Fruit fly (Drosophila melanogaster): ENCODE results near the gene CG11927.
A peak's percentile ranks its signal among the peaks of the same experiment; 100 is the strongest.

CG11927 gene

dm6 chr2L:4887382-4888219 is 40.0 kb downstream of the CG11927 start (continued):
- TF ChIP-seq Dll (GFP tag; IDR thresholded peaks at IDR 0.05; ENCODE audit: partially characterized antibody) (no peak), Dp (GFP tag; optimal IDR thresholded peaks at IDR 0.05) (no peak), CG4617 (GFP tag; optimal IDR thresholded peaks at IDR 0.05; ENCODE audit: borderline replicate concordance) (no peak), CG30020 (tag; optimal IDR thresholded peaks at IDR 0.05) (no peak), CG10366 (GFP tag; IDR thresholded peaks at IDR 0.05) (peak; percentile 71), bsh (GFP tag; optimal IDR thresholded peaks at IDR 0.05) (peak; percentile 75 to 81), CG10543 (GFP tag; optimal IDR thresholded peaks at IDR 0.05) (no peak), CG11504 (tag; optimal IDR thresholded peaks at IDR 0.05) (peak; percentile 67), Nf-YA (GFP tag; IDR thresholded peaks at IDR 0.05) (no peak; the same call in 1 of the 2 replicates), CG3065 (GFP tag; optimal IDR thresholded peaks at IDR 0.05) (no peak), eve (GFP tag; optimal IDR thresholded peaks at IDR 0.05) (no peak), CG11085 (GFP tag; IDR thresholded peaks at IDR 0.05) (peak; percentile 35), sens-2 (GFP tag; IDR thresholded peaks at IDR 0.05) (peak; percentile 50; the same call in 1 of the 2 replicates), Atf6 (GFP tag; IDR thresholded peaks at IDR 0.05) (0 out of 2 replicates have a peak, but pooled peaks have one; percentile 13), CG2202 (tag; optimal IDR thresholded peaks at IDR 0.05) (no peak), CG1832 (GFP tag; optimal IDR thresholded peaks at IDR 0.05) (no peak), onecut (GFP tag; IDR thresholded peaks at IDR 0.05) (no peak), ind (GFP tag; optimal IDR thresholded peaks at IDR 0.05) (peak; percentile 56), CG15514 (GFP tag; optimal IDR thresholded peaks at IDR 0.05) (peak; percentile 15), CG9727 (GFP tag; optimal IDR thresholded peaks at IDR 0.05) (peak; percentile 29), vfl (GFP tag; optimal IDR thresholded peaks at IDR 0.05) (no peak), CG15073 (GFP tag; optimal IDR thresholded peaks at IDR 0.05) (no peak), jing (GFP tag; optimal IDR thresholded peaks at IDR 0.05) (peak; percentile 40), CG7271 (tag; optimal IDR thresholded peaks at IDR 0.05) (peak; percentile 36), CG14860 (GFP tag; IDR thresholded peaks at IDR 0.05; ENCODE audit: partially characterized antibody) (no peak), Stat92E (GFP tag; optimal IDR thresholded peaks at IDR 0.05) (no peak), ewg (GFP tag; optimal IDR thresholded peaks at IDR 0.05) (peak; percentile 36), cas (GFP tag; IDR thresholded peaks at IDR 0.05) (0 out of 2 replicates have a peak, but pooled peaks have one; percentile 11), HLH54F (GFP tag; optimal IDR thresholded peaks at IDR 0.05) (peak; percentile 33), amos (GFP tag; IDR thresholded peaks at IDR 0.05; ENCODE audit: partially characterized antibody) (no peak), CG10462 (GFP tag; optimal IDR thresholded peaks at IDR 0.05) (no peak), ap (GFP tag; IDR thresholded peaks at IDR 0.05) (peak; percentile 31; the same call in 1 of the 2 replicates), Hey (tag; optimal IDR thresholded peaks at IDR 0.05) (no peak), pan (optimal IDR thresholded peaks at IDR 0.05) (no peak), pan (GFP tag; optimal IDR thresholded peaks at IDR 0.05 in 1 of 2, IDR thresholded peaks at IDR 0.05 in 1 of 2) (peak in 1 of 2 experiments; percentile 85), chif (GFP tag; optimal IDR thresholded peaks at IDR 0.05) (peak; percentile 44 to 51), Xrp1 (GFP tag; IDR thresholded peaks at IDR 0.05) (peak; percentile 77), dm (GFP tag; optimal IDR thresholded peaks at IDR 0.05) (no peak), peb (GFP tag; IDR thresholded peaks at IDR 0.05) (no peak), chm (GFP tag; IDR thresholded peaks at IDR 0.05) (no peak; the same call in 1 of the 2 replicates), Doc2 (GFP tag; IDR thresholded peaks at IDR 0.05) (peak; percentile 42; the same call in 1 of the 2 replicates), CG11398 (GFP tag; optimal IDR thresholded peaks at IDR 0.05) (no peak), repo (GFP tag; optimal IDR thresholded peaks at IDR 0.05) (no peak), tio (GFP tag; optimal IDR thresholded peaks at IDR 0.05) (peak; percentile 58), gcm (GFP tag; optimal IDR thresholded peaks at IDR 0.05) (peak; percentile 15), CG8089 (GFP tag; optimal IDR thresholded peaks at IDR 0.05) (no peak), Ets65A (GFP tag) (peak; percentile 88), bigmax (GFP tag; optimal IDR thresholded peaks at IDR 0.05) (no peak), jumu (GFP tag; optimal IDR thresholded peaks at IDR 0.05) (no peak)
